Fruit fly (Drosophila melanogaster) whole organism, adult: Measurements from ENCODE around the gene retm.

Experiments
- CG11617 ChIP-seq: fragments of 200-800 bp; sonication (Bioruptor generic); optimal IDR thresholded peaks from 2 replicates; lab custom pipeline; 2017; ENCODE audit warnings: mild to moderate bottlenecking, missing biosample characterization, missing genetic modification reagents, missing genetic modification characterization
- CG14711 ChIP-seq: fragments of 200-800 bp; sonication (Bioruptor generic); optimal IDR thresholded peaks from 2 replicates; lab custom pipeline; 2018; ENCODE audit warnings: missing biosample characterization, mild to moderate bottlenecking, missing genetic modification characterization, moderate library complexity
- CG1620 ChIP-seq: fragments of 200-800 bp; sonication (Bioruptor generic); optimal IDR thresholded peaks from 2 replicates; lab custom pipeline; 2016; ENCODE audit warnings: missing biosample characterization, missing genetic modification characterization
- CG33017 ChIP-seq: fragments of 200-800 bp; sonication (Bioruptor generic); optimal IDR thresholded peaks from 2 replicates; lab custom pipeline; 2018; ENCODE audit warnings: missing biosample characterization, mild to moderate bottlenecking, missing genetic modification characterization, moderate library complexity
- CG7045 ChIP-seq: fragments of 200-800 bp; sonication (Bioruptor generic); optimal IDR thresholded peaks from 2 replicates; lab custom pipeline; 2017; ENCODE audit warnings: missing biosample characterization, mild to moderate bottlenecking, missing genetic modification characterization
- Clk ChIP-seq: fragments of 200-800 bp; sonication (Bioruptor generic); optimal IDR thresholded peaks from 2 replicates; lab custom pipeline; 2017; ENCODE audit warnings: missing biosample characterization, missing genetic modification characterization
- Crg-1 ChIP-seq: fragments of 200-800 bp; sonication (Bioruptor generic); optimal IDR thresholded peaks from 2 replicates; lab custom pipeline; 2016; ENCODE audit warnings: missing biosample characterization, missing genetic modification characterization
- Hr96 ChIP-seq: fragments of 200-800 bp; sonication (Bioruptor generic); optimal IDR thresholded peaks from 2 replicates; lab custom pipeline; 2016; ENCODE audit warnings: missing biosample characterization, missing genetic modification characterization
- bab1 ChIP-seq: fragments of 200-800 bp; sonication (Bioruptor generic); optimal IDR thresholded peaks from 3 replicates; lab custom pipeline; 2019; ENCODE audit warnings: missing biosample characterization, mild to moderate bottlenecking, missing genetic modification characterization, moderate library complexity
- cnc ChIP-seq, 2 experiments: fragments of >200 bp; optimal IDR thresholded peaks; 2 replicates each; lab custom pipeline; 2017
- kay ChIP-seq: fragments of 200-800 bp; sonication (Bioruptor generic); peaks from one replicate; lab custom pipeline; 2016; ENCODE audit warnings: missing biosample characterization, missing genetic modification characterization, borderline replicate concordance
- ovo ChIP-seq: fragments of 200-800 bp; sonication (Bioruptor generic); optimal IDR thresholded peaks from 2 replicates; lab custom pipeline; 2016; ENCODE audit warnings: missing biosample characterization, missing genetic modification characterization
- pad ChIP-seq: fragments of 200-800 bp; sonication (Bioruptor generic); optimal IDR thresholded peaks from 3 replicates; lab custom pipeline; 2017; ENCODE audit warnings: missing biosample characterization, missing genetic modification characterization, mild to moderate bottlenecking, moderate library complexity, missing genetic modification reagents
- tj ChIP-seq: fragments of 200-800 bp; sonication (Bioruptor generic); optimal IDR thresholded peaks from 3 replicates; lab custom pipeline; 2017; ENCODE audit warnings: missing biosample characterization, mild to moderate bottlenecking, missing genetic modification characterization, moderate library complexity

DNA sequence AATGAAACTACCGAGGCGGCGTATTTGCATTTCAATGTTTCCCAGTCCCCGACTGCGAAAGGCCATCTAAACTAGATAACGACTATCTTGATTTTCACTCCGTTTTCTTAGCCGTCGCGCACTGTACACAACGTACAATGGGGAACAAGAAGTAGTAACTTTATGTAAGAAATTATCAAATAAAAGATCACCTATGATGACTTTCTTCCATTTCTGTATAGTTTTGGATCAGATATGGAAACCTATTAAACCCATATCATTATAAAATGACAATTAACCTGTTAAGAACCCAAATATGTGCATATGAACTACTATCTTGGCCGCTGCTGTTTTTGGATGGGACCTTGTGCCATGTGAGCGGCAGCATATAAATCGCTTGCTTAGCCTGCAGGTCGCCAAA lies 8.5 kb upstream of the retm start:
- TF ChIP-seq Clk (GFP tag; lab: Kevin White, UChicago), result no peak
- TF ChIP-seq Crg-1, result no peak
- no peak for TF ChIP-seq ovo (GFP tag; lab: Kevin White, UChicago)
- TF ChIP-seq CG1620 (GFP tag; lab: Kevin White, UChicago), result no peak
- TF ChIP-seq cnc (optimal IDR thresholded peaks at IDR 0.05; lab: Kevin White, UChicago), result no peak
- no peak for TF ChIP-seq Hr96
- TF ChIP-seq bab1 (GFP tag; lab: Kevin White, UChicago), result no peak
- TF ChIP-seq CG14711 (tag; lab: Kevin White, UChicago), result no peak
- TF ChIP-seq pad (GFP tag; lab: Kevin White, UChicago), result no peak
- no peak for TF ChIP-seq tj (GFP tag; lab: Kevin White, UChicago)
- no peak for TF ChIP-seq CG7045 (GFP tag; lab: Kevin White, UChicago)
- TF ChIP-seq CG11617, result no peak
- no peak for TF ChIP-seq kay (GFP tag; lab: Kevin White, UChicago)
- no peak for TF ChIP-seq CG33017 (tag; lab: Kevin White, UChicago)
